Worm (Caenorhabditis elegans) whole organism, L4/young adult: ENCODE results near the gene srp-8.

Experiments
- W03F9.2 ChIP-seq: fragments of 150-350 bp; optimal IDR thresholded peaks from 2 replicates; lab custom pipeline; 2014; ENCODE audit warnings: missing biosample characterization, missing genetic modification characterization
- dao-5 ChIP-seq: sonication (generic microtip); optimal IDR thresholded peaks from 2 replicates; lab custom pipeline; 2016; ENCODE audit warnings: missing genotype, missing genetic modification characterization, moderate library complexity, missing compliant biosample characterization
- him-1 ChIP-seq: sonication (generic microtip); optimal IDR thresholded peaks from 2 replicates; lab custom pipeline; 2016; ENCODE audit warnings: missing genotype, missing genetic modification reagents, missing genetic modification characterization, missing compliant biosample characterization

DNA sequence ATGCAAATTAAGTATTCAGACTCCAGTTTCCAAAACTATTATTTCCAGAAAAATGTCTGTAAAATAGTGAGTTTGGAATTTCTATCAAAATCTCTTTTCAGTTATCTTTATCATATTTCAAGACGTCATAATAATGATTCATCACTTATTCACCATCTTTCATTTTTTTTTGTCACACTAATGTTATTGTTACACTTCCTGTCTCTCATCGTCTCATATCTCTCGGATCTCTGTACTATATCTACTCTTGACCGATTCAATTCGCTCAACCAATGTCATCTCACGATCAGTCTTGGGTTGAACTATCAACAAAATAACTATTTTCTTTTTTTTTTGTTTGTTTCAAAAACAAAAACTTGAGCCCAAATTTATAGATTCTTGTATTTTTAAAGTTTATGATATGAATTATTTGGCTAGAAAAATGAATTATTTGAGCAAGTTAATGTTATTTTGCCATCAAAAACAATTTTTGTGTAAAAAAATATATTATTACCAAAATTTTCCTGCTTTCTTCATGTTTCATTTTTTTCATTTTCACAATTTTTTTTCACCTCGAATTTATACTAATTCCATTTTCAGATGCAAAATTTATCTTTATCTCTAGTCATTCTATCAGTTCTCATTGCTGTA, 17.9 kb downstream of the srp-8 start, which contains the start of gene cri-2:
- no peak for TF ChIP-seq W03F9.2 (tag; lab: Kevin White, UChicago)
- no peak for TF ChIP-seq him-1 (tag; lab: Kevin White, UChicago)
- no peak for TF ChIP-seq dao-5 (tag; lab: Kevin White, UChicago)
